Fruit fly (Drosophila melanogaster): Measurements from ENCODE around the gene Mrm2.

DNA sequence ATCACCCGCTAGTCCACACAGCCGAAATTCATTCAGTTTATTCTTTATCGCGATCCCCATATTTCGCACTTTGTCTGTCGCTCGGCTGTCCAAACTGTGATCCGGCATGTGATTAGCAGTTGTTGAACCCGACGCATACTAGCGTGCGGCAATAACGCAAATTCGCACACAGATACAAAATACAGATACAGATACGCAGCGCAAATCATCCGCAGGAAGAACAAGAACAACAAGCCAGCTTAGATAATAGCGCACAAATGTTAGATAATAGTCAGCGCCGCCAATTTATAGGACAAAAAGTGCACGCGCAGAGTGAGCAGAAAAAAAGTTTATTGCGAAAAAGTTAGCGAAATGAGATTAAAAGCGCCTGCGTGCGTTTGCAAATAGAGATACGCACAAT, 26.4 kb upstream of the Mrm2 start:
- TF ChIP-seq pad (GFP tag; optimal IDR thresholded peaks at IDR 0.05) (no peak), CG12768 (GFP tag; optimal IDR thresholded peaks at IDR 0.05) (no peak), kay (GFP tag; ENCODE audit: borderline replicate concordance) (no peak), toe (GFP tag; optimal IDR thresholded peaks at IDR 0.05) (no peak)

Measured in whole organism, adult.